Fruit fly (Drosophila melanogaster) whole organism, embryonic: ENCODE data around the gene CG5968.

ENCODE experiments used
- Abd-B ChIP-seq: fragments of 200-800 bp; sonication (Bioruptor generic); optimal IDR thresholded peaks from 2 replicates; lab custom pipeline; 2018; ENCODE audit warnings: missing biosample characterization, mild to moderate bottlenecking, missing genetic modification characterization, moderate library complexity
- Atf-2 ChIP-seq: fragments of 200-800 bp; sonication (Bioruptor generic); optimal IDR thresholded peaks from 2 replicates; lab custom pipeline; 2016; ENCODE audit warnings: missing biosample characterization, missing genetic modification characterization
- B-H1 ChIP-seq: fragments of 200-800 bp; sonication (Bioruptor generic); IDR thresholded peaks from 3 replicates; pipeline ENCODE4 v1.3.6; 2022; ENCODE audit warnings: missing biosample characterization, missing genetic modification characterization
- CG10462 ChIP-seq: fragments of 200-800 bp; sonication (Bioruptor generic); optimal IDR thresholded peaks from 2 replicates; lab custom pipeline; 2016; ENCODE audit warnings: missing biosample characterization, missing genetic modification characterization
- CG10654 ChIP-seq: fragments of 200-800 bp; sonication (Bioruptor generic); optimal IDR thresholded peaks from 2 replicates; lab custom pipeline; 2016; ENCODE audit warnings: missing biosample characterization, missing genetic modification characterization
- CG13123 ChIP-seq: fragments of 200-800 bp; sonication (Bioruptor generic); optimal IDR thresholded peaks from 2 replicates; lab custom pipeline; 2016; ENCODE audit warnings: missing biosample characterization, missing genetic modification characterization
- CG13894 ChIP-seq: fragments of 200-800 bp; sonication (Bioruptor generic); optimal IDR thresholded peaks from 3 replicates; lab custom pipeline; 2018; ENCODE audit warnings: missing biosample characterization, mild to moderate bottlenecking, missing genetic modification characterization, moderate library complexity
- CG15269 ChIP-seq: fragments of 200-800 bp; sonication (Bioruptor generic); optimal IDR thresholded peaks from 2 replicates; lab custom pipeline; 2018; ENCODE audit warnings: missing biosample characterization, mild to moderate bottlenecking, missing genetic modification characterization, moderate library complexity
- CG17361 ChIP-seq: fragments of 200-800 bp; sonication (Bioruptor generic); IDR thresholded peaks from 3 replicates; pipeline ENCODE4 v1.3.6; 2022; ENCODE audit warnings: missing biosample characterization, missing genetic modification characterization
- CG17802 ChIP-seq: fragments of 200-800 bp; sonication (Bioruptor generic); optimal IDR thresholded peaks from 2 replicates; lab custom pipeline; 2018; ENCODE audit warnings: missing biosample characterization, mild to moderate bottlenecking, missing genetic modification characterization, moderate library complexity
- CG4328 ChIP-seq: fragments of 200-800 bp; sonication (Bioruptor generic); optimal IDR thresholded peaks from 3 replicates; lab custom pipeline; 2017; ENCODE audit warnings: missing biosample characterization, missing genetic modification reagents, missing genetic modification characterization
- CG7556 ChIP-seq: fragments of 200-800 bp; sonication (Bioruptor generic); optimal IDR thresholded peaks from 2 replicates; lab custom pipeline; 2017; ENCODE audit warnings: missing biosample characterization, mild to moderate bottlenecking, missing genetic modification characterization
- CG7786 ChIP-seq: fragments of 200-800 bp; sonication (Bioruptor generic); optimal IDR thresholded peaks from 2 replicates; lab custom pipeline; 2016; ENCODE audit warnings: missing biosample characterization, missing genetic modification characterization
- CG7987 ChIP-seq: fragments of 200-800 bp; sonication (Bioruptor generic); optimal IDR thresholded peaks from 2 replicates; lab custom pipeline; 2018; ENCODE audit warnings: missing biosample characterization, mild to moderate bottlenecking, missing genetic modification characterization, moderate library complexity
- CG8388 ChIP-seq: fragments of 200-800 bp; sonication (Bioruptor generic); optimal IDR thresholded peaks from 2 replicates; lab custom pipeline; 2019; ENCODE audit warnings: missing biosample characterization, mild to moderate bottlenecking, missing genetic modification characterization, moderate library complexity
- CG8765 ChIP-seq: fragments of 200-800 bp; sonication (Bioruptor generic); IDR thresholded peaks from 2 replicates; pipeline ENCODE4 v1.3.6; 2022; ENCODE audit warnings: missing biosample characterization, missing genetic modification characterization
- CTCF ChIP-seq: fragments of 200-800 bp; sonication (Bioruptor generic); optimal IDR thresholded peaks from 2 replicates; lab custom pipeline; 2017; ENCODE audit warnings: missing biosample characterization, mild to moderate bottlenecking, missing genetic modification characterization, moderate library complexity
- D19A ChIP-seq: fragments of 200-800 bp; optimal IDR thresholded peaks from 3 replicates; lab custom pipeline; 2019; ENCODE audit warnings: missing biosample characterization, mild to moderate bottlenecking, missing genetic modification characterization, moderate library complexity
- Dad ChIP-seq: fragments of 200-800 bp; sonication (Bioruptor generic); optimal IDR thresholded peaks from 3 replicates; lab custom pipeline; 2016; ENCODE audit warnings: missing biosample characterization, missing genetic modification characterization
- Hr78 ChIP-seq, 2 experiments: fragments of 200-800 bp in 1 of 2; fragments of >200 bp in 1 of 2; sonication (Bioruptor generic) in 1 of 2; optimal IDR thresholded peaks; 2 replicates each; lab custom pipeline; 2017 to 2019; ENCODE audit warnings: missing biosample characterization in 2 of 2, missing genetic modification characterization in 2 of 2, mild to moderate bottlenecking in 1 of 2, moderate library complexity in 1 of 2
- Max ChIP-seq: fragments of 200-800 bp; sonication (Bioruptor generic); optimal IDR thresholded peaks from 2 replicates; lab custom pipeline; 2016; ENCODE audit warnings: missing biosample characterization, mild to moderate bottlenecking, missing genetic modification characterization
- Neu2 ChIP-seq: fragments of 200-800 bp; sonication (Bioruptor generic); optimal IDR thresholded peaks from 3 replicates; lab custom pipeline; 2016; ENCODE audit warnings: missing biosample characterization, missing genetic modification characterization, borderline replicate concordance
- Nf-YB ChIP-seq: fragments of 200-800 bp; sonication (Bioruptor generic); optimal IDR thresholded peaks from 3 replicates; lab custom pipeline; 2019; ENCODE audit warnings: missing biosample characterization, mild to moderate bottlenecking, missing genetic modification characterization, moderate library complexity
- Scr ChIP-seq: fragments of 200-800 bp; sonication (Bioruptor generic); IDR thresholded peaks from 2 replicates; pipeline ENCODE4 v1.3.6; 2022; ENCODE audit warnings: missing biosample characterization, missing genetic modification characterization; ENCODE audit not compliant: partially characterized antibody
- Xbp1 ChIP-seq: fragments of 200-800 bp; sonication (Bioruptor generic); optimal IDR thresholded peaks from 3 replicates; lab custom pipeline; 2016; ENCODE audit warnings: missing biosample characterization, mild to moderate bottlenecking, missing genetic modification characterization
- bsh ChIP-seq, 2 experiments: fragments of 200-800 bp; sonication (Bioruptor generic); optimal IDR thresholded peaks; 2 replicates each; lab custom pipeline; 2017 to 2018; ENCODE audit warnings: mild to moderate bottlenecking in 2 of 2, missing biosample characterization in 2 of 2, missing genetic modification characterization in 2 of 2, moderate library complexity in 1 of 2
- cad ChIP-seq: fragments of >200 bp; optimal IDR thresholded peaks from 2 replicates; lab custom pipeline; 2017; ENCODE audit warnings: missing biosample characterization, missing genetic modification characterization
- cg ChIP-seq: fragments of 200-800 bp; sonication (Bioruptor generic); optimal IDR thresholded peaks from 3 replicates; lab custom pipeline; 2019; ENCODE audit warnings: missing biosample characterization, mild to moderate bottlenecking, missing genetic modification characterization, moderate library complexity
- dan ChIP-seq: fragments of 200-800 bp; sonication (Bioruptor generic); IDR thresholded peaks from 2 replicates; pipeline ENCODE4 v1.3.6; 2022; ENCODE audit warnings: missing biosample characterization, missing genetic modification characterization
- eyg ChIP-seq: fragments of 200-800 bp; sonication (Bioruptor generic); optimal IDR thresholded peaks from 3 replicates; lab custom pipeline; 2016; ENCODE audit warnings: missing biosample characterization, missing genetic modification characterization
- fd64A ChIP-seq: fragments of 200-800 bp; sonication (Bioruptor generic); optimal IDR thresholded peaks from 3 replicates; lab custom pipeline; 2018; ENCODE audit warnings: missing biosample characterization, mild to moderate bottlenecking, missing genetic modification characterization
- grn ChIP-seq: fragments of 200-800 bp; sonication (Bioruptor generic); optimal IDR thresholded peaks from 3 replicates; lab custom pipeline; 2017; ENCODE audit warnings: missing biosample characterization, missing genetic modification characterization
- hth ChIP-seq: fragments of >200 bp; optimal IDR thresholded peaks from 2 replicates; lab custom pipeline; 2017; ENCODE audit warnings: inconsistent platforms
- kah ChIP-seq: fragments of 200-800 bp; sonication (Bioruptor generic); optimal IDR thresholded peaks from 2 replicates; lab custom pipeline; 2018; ENCODE audit warnings: missing biosample characterization, mild to moderate bottlenecking, missing genetic modification characterization
- kni ChIP-seq: fragments of 200-800 bp; sonication (Bioruptor generic); optimal IDR thresholded peaks from 3 replicates; lab custom pipeline; 2017; ENCODE audit warnings: mild to moderate bottlenecking, missing biosample characterization, missing genetic modification reagents, missing genetic modification characterization
- luna ChIP-seq: fragments of 200-800 bp; sonication (Bioruptor generic); optimal IDR thresholded peaks from 2 replicates; lab custom pipeline; 2016; ENCODE audit warnings: missing biosample characterization, missing genetic modification characterization
- nau ChIP-seq: fragments of 200-800 bp; sonication (Bioruptor generic); optimal IDR thresholded peaks from 3 replicates; lab custom pipeline; 2017; ENCODE audit warnings: missing biosample characterization, mild to moderate bottlenecking, missing genetic modification characterization, missing genetic modification reagents
- otp ChIP-seq: fragments of 200-800 bp; sonication (Bioruptor generic); IDR thresholded peaks from 3 replicates; pipeline ENCODE4, ENCODE4 v1.3.6; 2022; ENCODE audit warnings: missing biosample characterization, missing genetic modification characterization
- prd ChIP-seq, 3 experiments: fragments of >200 bp in 2 of 3; fragments of 200-800 bp in 1 of 3; sonication (Bioruptor generic) in 1 of 3; optimal IDR thresholded peaks in 2 of 3; IDR thresholded peaks in 1 of 3; 2 replicates in 2 of 3; 3 replicates in 1 of 3; pipeline versions ENCODE4 v1.3.6 to Lab custom; 2017 to 2022; ENCODE audit warnings: missing biosample characterization in 1 of 3, missing genetic modification characterization in 1 of 3
- pum ChIP-seq: fragments of 200-800 bp; sonication (Bioruptor generic); optimal IDR thresholded peaks from 2 replicates; lab custom pipeline; 2016; ENCODE audit warnings: missing biosample characterization, missing genetic modification characterization
- scrt ChIP-seq: fragments of 200-800 bp; sonication (Bioruptor generic); optimal IDR thresholded peaks from 2 replicates; lab custom pipeline; 2018; ENCODE audit warnings: missing biosample characterization, mild to moderate bottlenecking, missing genetic modification characterization, moderate library complexity
- sima ChIP-seq: fragments of 200-800 bp; sonication (Bioruptor generic); optimal IDR thresholded peaks from 2 replicates; lab custom pipeline; 2016; ENCODE audit warnings: missing biosample characterization, missing genetic modification characterization
- so ChIP-seq: fragments of 200-800 bp; sonication (Bioruptor generic); IDR thresholded peaks from 3 replicates; pipeline ENCODE4 v1.3.6; 2022; ENCODE audit warnings: missing biosample characterization, missing genetic modification characterization
- tap ChIP-seq: fragments of 200-800 bp; optimal IDR thresholded peaks from 3 replicates; lab custom pipeline; 2019; ENCODE audit warnings: missing biosample characterization, mild to moderate bottlenecking, missing genetic modification characterization, moderate library complexity
- tna ChIP-seq: fragments of 200-800 bp; sonication (Bioruptor generic); IDR thresholded peaks from 2 replicates; pipeline ENCODE4 v1.3.6; 2022; ENCODE audit warnings: missing biosample characterization, missing genetic modification characterization; ENCODE audit not compliant: partially characterized antibody
- trem ChIP-seq: fragments of 200-800 bp; optimal IDR thresholded peaks from 3 replicates; lab custom pipeline; 2019; ENCODE audit warnings: missing biosample characterization, mild to moderate bottlenecking, missing genetic modification characterization, moderate library complexity
- tup ChIP-seq: fragments of 200-800 bp; sonication (Bioruptor generic); optimal IDR thresholded peaks from 2 replicates; lab custom pipeline; 2016; ENCODE audit warnings: missing biosample characterization, mild to moderate bottlenecking, missing genetic modification characterization, moderate library complexity
- unpg ChIP-seq: fragments of 200-800 bp; sonication (Bioruptor generic); optimal IDR thresholded peaks from 3 replicates; lab custom pipeline; 2018; ENCODE audit warnings: missing biosample characterization, mild to moderate bottlenecking, missing genetic modification characterization, moderate library complexity
- wek ChIP-seq: fragments of 200-800 bp; sonication (Bioruptor generic); optimal IDR thresholded peaks from 3 replicates; lab custom pipeline; 2018; ENCODE audit warnings: missing biosample characterization, mild to moderate bottlenecking, missing genetic modification characterization, moderate library complexity
- wor ChIP-seq: fragments of 200-800 bp; sonication (Bioruptor generic); IDR thresholded peaks from 2 replicates; pipeline ENCODE4 v1.3.6; 2022; ENCODE audit warnings: missing biosample characterization, missing genetic modification characterization
- zen ChIP-seq: fragments of 200-800 bp; sonication (Bioruptor generic); optimal IDR thresholded peaks from 3 replicates; lab custom pipeline; 2018; ENCODE audit warnings: missing biosample characterization, mild to moderate bottlenecking, missing genetic modification characterization, moderate library complexity

Gene CG5968

dm6 chr2L:16541318-16541717 lies 8.4 kb downstream of the CG5968 start (continued):
- no peak for TF ChIP-seq dan (GFP tag; lab: Robert Waterston, UW)
- TF ChIP-seq CG13123, result no peak
- TF ChIP-seq Neu2, result no peak
- TF ChIP-seq CG8388, result peak; percentile 2
- no peak for TF ChIP-seq tup (GFP tag; lab: Kevin White, UChicago)
- TF ChIP-seq cad (GFP tag; lab: Kevin White, UChicago), result no peak
- peak; percentile 54 for TF ChIP-seq CG7556 (GFP tag; lab: Kevin White, UChicago)
- TF ChIP-seq hth, result no peak
- TF ChIP-seq zen (tag; lab: Kevin White, UChicago), result no peak
- TF ChIP-seq CG7786 (GFP tag; lab: Kevin White, UChicago), result no peak
- no peak for TF ChIP-seq B-H1 (GFP tag; lab: Robert Waterston, UW)
- no peak for TF ChIP-seq CG15269 (tag; lab: Kevin White, UChicago)
- TF ChIP-seq unpg, result no peak
- TF ChIP-seq Xbp1 (GFP tag; lab: Kevin White, UChicago), result no peak
- no peak for TF ChIP-seq tap (tag; lab: Kevin White, UChicago)
- no peak for TF ChIP-seq fd64A (GFP tag; lab: Kevin White, UChicago)
- no peak for TF ChIP-seq otp (GFP tag; lab: Robert Waterston, UW)
- TF ChIP-seq nau (GFP tag; lab: Kevin White, UChicago), result no peak
- peak; percentile 64; the same call in 2 of the 3 replicates for TF ChIP-seq CG17361 (GFP tag; lab: Robert Waterston, UW)
- TF ChIP-seq Scr (GFP tag; lab: Robert Waterston, UW), result no peak
- TF ChIP-seq wor (GFP tag; lab: Robert Waterston, UW), result no peak
- no peak for TF ChIP-seq wek (GFP tag; lab: Kevin White, UChicago)
- no peak for TF ChIP-seq bsh (GFP tag; optimal IDR thresholded peaks at IDR 0.05; lab: Kevin White, UChicago)
- no peak for TF ChIP-seq Max (GFP tag; lab: Kevin White, UChicago)
- TF ChIP-seq CG10462 (GFP tag; lab: Kevin White, UChicago), result no peak
- no peak for TF ChIP-seq CG17802 (tag; lab: Kevin White, UChicago)
- TF ChIP-seq so, result no peak
- no peak for TF ChIP-seq Nf-YB (GFP tag; lab: Kevin White, UChicago)
- no peak for TF ChIP-seq trem (tag; lab: Kevin White, UChicago)
- no peak for TF ChIP-seq Abd-B (GFP tag; lab: Kevin White, UChicago)
- no peak for TF ChIP-seq CG7987 (GFP tag; lab: Kevin White, UChicago)
- no peak for TF ChIP-seq Dad (GFP tag; lab: Kevin White, UChicago)
- no peak for TF ChIP-seq CG10654 (GFP tag; lab: Kevin White, UChicago)
- no peak for TF ChIP-seq Hr78 (GFP tag; optimal IDR thresholded peaks at IDR 0.05; lab: Kevin White, UChicago)
- no peak for TF ChIP-seq kni (GFP tag; lab: Kevin White, UChicago)
- no peak for TF ChIP-seq CTCF (GFP tag; lab: Kevin White, UChicago)
- TF ChIP-seq grn (GFP tag; lab: Kevin White, UChicago), result no peak
- no peak for TF ChIP-seq CG13894 (tag; lab: Kevin White, UChicago)
- no peak for TF ChIP-seq pum (GFP tag; lab: Kevin White, UChicago)
- no peak for TF ChIP-seq sima (GFP tag; lab: Kevin White, UChicago)
- TF ChIP-seq CG4328 (GFP tag; lab: Kevin White, UChicago), result no peak
- TF ChIP-seq CG8765, result no peak
- TF ChIP-seq Atf-2 (GFP tag; lab: Kevin White, UChicago), result no peak
- no peak for TF ChIP-seq tna (GFP tag; lab: Robert Waterston, UW)
- no peak for TF ChIP-seq eyg (GFP tag; lab: Kevin White, UChicago)
- no peak for TF ChIP-seq cg (GFP tag; lab: Kevin White, UChicago)
- peak; percentile 72 for TF ChIP-seq D19A
- TF ChIP-seq kah (GFP tag; lab: Kevin White, UChicago), result no peak
- no peak for TF ChIP-seq luna (GFP tag; lab: Kevin White, UChicago)
- no peak for TF ChIP-seq prd (optimal IDR thresholded peaks at IDR 0.05; lab: Kevin White, UChicago)
- TF ChIP-seq prd (GFP tag; IDR thresholded peaks at IDR 0.05; lab: Robert Waterston, UW), result no peak
- TF ChIP-seq scrt, result no peak
